Worm (Caenorhabditis elegans): ENCODE measurements around the gene nhr-141.

nhr-141 gene

ce11 chrV:7478404-7478803, 33.9 kb downstream of the nhr-141 start, which contains the start of gene str-190:
TSS of gene str-190 (minus strand) at chrV:7478504.
- TF ChIP-seq hnd-1 (tag; optimal IDR thresholded peaks at IDR 0.05) (no peak), hmbx-1 (tag; optimal IDR thresholded peaks at IDR 0.05) (no peak), tbx-37 (GFP tag; conservative IDR thresholded peaks at IDR 0.05) (no peak), hmg-4 (GFP tag; optimal IDR thresholded peaks at IDR 0.05) (no peak), sea-1 (GFP tag; conservative IDR thresholded peaks at IDR 0.05) (no peak), ceh-36 (tag; optimal IDR thresholded peaks at IDR 0.05) (no peak), aly-1 (tag; optimal IDR thresholded peaks at IDR 0.05) (no peak), flt-1 (GFP tag; IDR thresholded peaks at IDR 0.05) (no peak), F13C5.2 (tag; optimal IDR thresholded peaks at IDR 0.05) (no peak), pes-1 (GFP tag; IDR thresholded peaks at IDR 0.05) (no peak), tbx-11 (GFP tag; IDR thresholded peaks at IDR 0.05) (no peak), ama-1 (optimal IDR thresholded peaks at IDR 0.05) (no peak), scrt-1 (GFP tag; IDR thresholded peaks at IDR 0.05) (no peak), tra-4 (tag; optimal IDR thresholded peaks at IDR 0.05) (no peak)

- TF ChIP-seq aly-1 (tag; optimal IDR thresholded peaks at IDR 0.05) (no peak), flt-1 (GFP tag; IDR thresholded peaks at IDR 0.05) (no peak), tbx-37 (GFP tag; conservative IDR thresholded peaks at IDR 0.05) (no peak), pes-1 (GFP tag; IDR thresholded peaks at IDR 0.05) (no peak), ets-7 (tag; optimal IDR thresholded peaks at IDR 0.05) (no peak), hmbx-1 (tag; optimal IDR thresholded peaks at IDR 0.05) (no peak), ceh-36 (tag; optimal IDR thresholded peaks at IDR 0.05) (no peak), tbx-11 (GFP tag; IDR thresholded peaks at IDR 0.05) (no peak), B0310.2 (tag; optimal IDR thresholded peaks at IDR 0.05) (no peak), sea-1 (GFP tag; conservative IDR thresholded peaks at IDR 0.05) (no peak), hmg-4 (GFP tag; optimal IDR thresholded peaks at IDR 0.05) (no peak)
These were observed 36.5 kb downstream of the nhr-141 start, which contains the start of gene C18B10.6 for ce11 chrV:7480949-7481348. TSS of gene C18B10.6 (minus strand) at chrV:7481049.

- TF ChIP-seq hnd-1 (tag; optimal IDR thresholded peaks at IDR 0.05) (no peak), tbx-11 (GFP tag; IDR thresholded peaks at IDR 0.05) (no peak), B0310.2 (tag; optimal IDR thresholded peaks at IDR 0.05) (no peak), scrt-1 (GFP tag; IDR thresholded peaks at IDR 0.05) (no peak), pes-1 (GFP tag; IDR thresholded peaks at IDR 0.05) (no peak), ceh-13 (GFP tag; optimal IDR thresholded peaks at IDR 0.05) (no peak), hmbx-1 (tag; optimal IDR thresholded peaks at IDR 0.05) (no peak), hmg-4 (GFP tag; optimal IDR thresholded peaks at IDR 0.05) (no peak), ceh-36 (tag; optimal IDR thresholded peaks at IDR 0.05) (no peak), tbx-37 (GFP tag; conservative IDR thresholded peaks at IDR 0.05) (no peak), ama-1 (optimal IDR thresholded peaks at IDR 0.05) (no peak), ets-7 (tag; optimal IDR thresholded peaks at IDR 0.05) (no peak), tra-4 (tag; optimal IDR thresholded peaks at IDR 0.05) (no peak), flt-1 (GFP tag; IDR thresholded peaks at IDR 0.05) (no peak), F13C5.2 (tag; optimal IDR thresholded peaks at IDR 0.05) (no peak), sea-1 (GFP tag; conservative IDR thresholded peaks at IDR 0.05) (no peak), aly-1 (tag; optimal IDR thresholded peaks at IDR 0.05) (no peak)
These were observed 40.5 kb downstream of the nhr-141 start, which contains the start of gene srbc-8 for ce11 chrV:7485000-7485399. TSS of gene srbc-8 (minus strand) at chrV:7485100.

- TF ChIP-seq aly-1 (tag; optimal IDR thresholded peaks at IDR 0.05), result no peak
- no peak for TF ChIP-seq ets-7 (tag; optimal IDR thresholded peaks at IDR 0.05)
- TF ChIP-seq hmg-4 (GFP tag; optimal IDR thresholded peaks at IDR 0.05), result no peak
- no peak for TF ChIP-seq tra-4 (tag; optimal IDR thresholded peaks at IDR 0.05)
- TF ChIP-seq flt-1 (GFP tag; IDR thresholded peaks at IDR 0.05), result no peak
- no peak for TF ChIP-seq F13C5.2 (tag; optimal IDR thresholded peaks at IDR 0.05)
- TF ChIP-seq hnd-1 (tag; optimal IDR thresholded peaks at IDR 0.05), result no peak
- TF ChIP-seq scrt-1 (GFP tag; IDR thresholded peaks at IDR 0.05), result no peak
- no peak for TF ChIP-seq sea-1 (GFP tag; conservative IDR thresholded peaks at IDR 0.05)
- TF ChIP-seq tbx-11 (GFP tag; IDR thresholded peaks at IDR 0.05), result no peak
- TF ChIP-seq pes-1 (GFP tag; IDR thresholded peaks at IDR 0.05), result no peak
- no peak for TF ChIP-seq hmbx-1 (tag; optimal IDR thresholded peaks at IDR 0.05)
- TF ChIP-seq ceh-36 (tag; optimal IDR thresholded peaks at IDR 0.05), result no peak
- no peak for TF ChIP-seq B0310.2 (tag; optimal IDR thresholded peaks at IDR 0.05)
- no peak for TF ChIP-seq ama-1 (optimal IDR thresholded peaks at IDR 0.05)
- TF ChIP-seq ceh-13 (GFP tag; optimal IDR thresholded peaks at IDR 0.05), result no peak
These were observed 43.1 kb downstream of the nhr-141 start, which contains the start of gene srbc-7 for ce11 chrV:7487518-7487917. TSS of gene srbc-7 (minus strand) at chrV:7487618.

- TF ChIP-seq flt-1 (GFP tag; IDR thresholded peaks at IDR 0.05) (no peak), hmg-4 (GFP tag; optimal IDR thresholded peaks at IDR 0.05) (no peak), ets-7 (tag; optimal IDR thresholded peaks at IDR 0.05) (no peak), tbx-37 (GFP tag; conservative IDR thresholded peaks at IDR 0.05) (no peak), scrt-1 (GFP tag; IDR thresholded peaks at IDR 0.05) (no peak), B0310.2 (tag; optimal IDR thresholded peaks at IDR 0.05) (no peak), hnd-1 (tag; optimal IDR thresholded peaks at IDR 0.05) (no peak), sea-1 (GFP tag; conservative IDR thresholded peaks at IDR 0.05) (no peak), hmbx-1 (tag; optimal IDR thresholded peaks at IDR 0.05) (no peak), ceh-36 (tag; optimal IDR thresholded peaks at IDR 0.05) (no peak), aly-1 (tag; optimal IDR thresholded peaks at IDR 0.05) (no peak), tra-4 (tag; optimal IDR thresholded peaks at IDR 0.05) (no peak), ama-1 (optimal IDR thresholded peaks at IDR 0.05) (no peak)
These were observed 45.9 kb downstream of the nhr-141 start, which contains the start of gene srbc-9 for ce11 chrV:7490340-7490739. TSS of gene srbc-9 (minus strand) at chrV:7490440.

ce11 chrV:7492924-7493323, 48.5 kb downstream of the nhr-141 start, which contains the start of gene srbc-10:
TSS of gene srbc-10 (minus strand) at chrV:7493024.
- TF ChIP-seq ceh-36 (tag; optimal IDR thresholded peaks at IDR 0.05), result no peak
- no peak for TF ChIP-seq scrt-1 (GFP tag; IDR thresholded peaks at IDR 0.05)
- TF ChIP-seq pes-1 (GFP tag; IDR thresholded peaks at IDR 0.05), result no peak
- no peak for TF ChIP-seq hmg-4 (GFP tag; optimal IDR thresholded peaks at IDR 0.05)
- no peak for TF ChIP-seq tbx-11 (GFP tag; IDR thresholded peaks at IDR 0.05)
- TF ChIP-seq aly-1 (tag; optimal IDR thresholded peaks at IDR 0.05), result no peak
- no peak for TF ChIP-seq F13C5.2 (tag; optimal IDR thresholded peaks at IDR 0.05)
- no peak for TF ChIP-seq ama-1 (optimal IDR thresholded peaks at IDR 0.05)
- no peak for TF ChIP-seq ceh-13 (GFP tag; optimal IDR thresholded peaks at IDR 0.05)
- no peak for TF ChIP-seq tbx-37 (GFP tag; conservative IDR thresholded peaks at IDR 0.05)
- TF ChIP-seq B0310.2 (tag; optimal IDR thresholded peaks at IDR 0.05), result no peak
- no peak for TF ChIP-seq ets-7 (tag; optimal IDR thresholded peaks at IDR 0.05)
- TF ChIP-seq hmbx-1 (tag; optimal IDR thresholded peaks at IDR 0.05), result no peak

ce11 chrV:7495189-7495588, 50.7 kb downstream of the nhr-141 start, which contains the start of gene srbc-11:
TSS of gene srbc-11 (minus strand) at chrV:7495289.
- TF ChIP-seq sea-1 (GFP tag; conservative IDR thresholded peaks at IDR 0.05) (no peak), ets-7 (tag; optimal IDR thresholded peaks at IDR 0.05) (no peak), aly-1 (tag; optimal IDR thresholded peaks at IDR 0.05) (no peak), tbx-37 (GFP tag; conservative IDR thresholded peaks at IDR 0.05) (no peak), ceh-36 (tag; optimal IDR thresholded peaks at IDR 0.05) (no peak), tbx-11 (GFP tag; IDR thresholded peaks at IDR 0.05) (no peak), B0310.2 (tag; optimal IDR thresholded peaks at IDR 0.05) (no peak), ceh-13 (GFP tag; optimal IDR thresholded peaks at IDR 0.05) (no peak), ama-1 (optimal IDR thresholded peaks at IDR 0.05) (no peak), hmg-4 (GFP tag; optimal IDR thresholded peaks at IDR 0.05) (no peak), flt-1 (GFP tag; IDR thresholded peaks at IDR 0.05) (no peak), pes-1 (GFP tag; IDR thresholded peaks at IDR 0.05) (no peak), tra-4 (tag; optimal IDR thresholded peaks at IDR 0.05) (no peak)

Measured in whole organism, early embryonic.